Fruit fly (Drosophila melanogaster) whole organism, embryonic: ENCODE data around the gene CG15767.

Source experiments
- Aef1 ChIP-seq: fragments of 200-800 bp; sonication (Bioruptor generic); IDR thresholded peaks from 3 replicates; pipeline ENCODE4 v1.3.6; 2022; ENCODE audit warnings: missing biosample characterization, missing genetic modification characterization
- Antp ChIP-seq: fragments of 200-800 bp; sonication (Bioruptor generic); optimal IDR thresholded peaks from 3 replicates; lab custom pipeline; 2016; ENCODE audit warnings: missing biosample characterization, missing genetic modification characterization
- CG11085 ChIP-seq: fragments of 200-800 bp; sonication (Bioruptor generic); IDR thresholded peaks from 2 replicates; pipeline ENCODE4 v1.3.6; 2022; ENCODE audit warnings: missing biosample characterization, missing genetic modification characterization
- CG11398 ChIP-seq: fragments of 200-800 bp; sonication (Bioruptor generic); optimal IDR thresholded peaks from 2 replicates; lab custom pipeline; 2016; ENCODE audit warnings: missing biosample characterization, missing genetic modification characterization
- CG11696 ChIP-seq: fragments of 200-800 bp; sonication (Bioruptor generic); IDR thresholded peaks from 2 replicates; pipeline ENCODE4 v1.3.6; 2022; ENCODE audit warnings: missing biosample characterization, missing genetic modification characterization
- CG1233 ChIP-seq: fragments of 200-800 bp; sonication (Bioruptor generic); optimal IDR thresholded peaks from 4 replicates; lab custom pipeline; 2018; ENCODE audit warnings: missing biosample characterization, mild to moderate bottlenecking, missing genetic modification characterization
- CG13287 ChIP-seq: fragments of 200-800 bp; sonication (Bioruptor generic); IDR thresholded peaks from 2 replicates; pipeline ENCODE4 v1.3.6; 2022; ENCODE audit warnings: missing biosample characterization, missing genetic modification characterization; ENCODE audit not compliant: partially characterized antibody
- CG13296 ChIP-seq: fragments of 200-800 bp; sonication (Bioruptor generic); optimal IDR thresholded peaks from 3 replicates; lab custom pipeline; 2018; ENCODE audit warnings: missing biosample characterization, mild to moderate bottlenecking, missing genetic modification characterization
- CG13424 ChIP-seq: fragments of 200-800 bp; sonication (Bioruptor generic); optimal IDR thresholded peaks from 2 replicates; lab custom pipeline; 2019; ENCODE audit warnings: missing biosample characterization, mild to moderate bottlenecking, missing genetic modification characterization, moderate library complexity
- CG1647 ChIP-seq: fragments of 200-800 bp; sonication (Bioruptor generic); optimal IDR thresholded peaks from 3 replicates; lab custom pipeline; 2016; ENCODE audit warnings: missing biosample characterization, missing genetic modification characterization
- CG18619 ChIP-seq: fragments of 200-800 bp; sonication (Bioruptor generic); optimal IDR thresholded peaks from 3 replicates; lab custom pipeline; 2017; ENCODE audit warnings: missing biosample characterization, mild to moderate bottlenecking, missing genetic modification characterization
- CG18764 ChIP-seq: fragments of 200-800 bp; sonication (Bioruptor generic); optimal IDR thresholded peaks from 3 replicates; lab custom pipeline; 2016; ENCODE audit warnings: missing biosample characterization, missing genetic modification characterization
- CG30431 ChIP-seq: fragments of 200-800 bp; sonication (Bioruptor generic); optimal IDR thresholded peaks from 2 replicates; lab custom pipeline; 2017; ENCODE audit warnings: missing biosample characterization, missing genetic modification characterization
- CG34224 ChIP-seq: fragments of 200-800 bp; sonication (Bioruptor generic); IDR thresholded peaks from 3 replicates; pipeline ENCODE4 v1.3.6; 2022; ENCODE audit warnings: missing biosample characterization, missing genetic modification characterization; ENCODE audit not compliant: partially characterized antibody
- CG7357 ChIP-seq: fragments of 200-800 bp; sonication (Bioruptor generic); IDR thresholded peaks from 3 replicates; pipeline ENCODE4 v1.3.6; 2022; ENCODE audit warnings: missing biosample characterization, missing genetic modification characterization
- CG7372 ChIP-seq: fragments of 200-800 bp; sonication (Bioruptor generic); IDR thresholded peaks from 2 replicates; pipeline ENCODE4 v1.3.6; 2022; ENCODE audit warnings: missing biosample characterization, missing genetic modification characterization
- CG7556 ChIP-seq: fragments of 200-800 bp; sonication (Bioruptor generic); optimal IDR thresholded peaks from 2 replicates; lab custom pipeline; 2017; ENCODE audit warnings: missing biosample characterization, mild to moderate bottlenecking, missing genetic modification characterization
- CG7987 ChIP-seq: fragments of 200-800 bp; sonication (Bioruptor generic); optimal IDR thresholded peaks from 2 replicates; lab custom pipeline; 2018; ENCODE audit warnings: missing biosample characterization, mild to moderate bottlenecking, missing genetic modification characterization, moderate library complexity
- CHES-1-like ChIP-seq: fragments of 200-800 bp; sonication (Bioruptor generic); optimal IDR thresholded peaks from 2 replicates; lab custom pipeline; 2016; ENCODE audit warnings: missing biosample characterization, missing genetic modification characterization
- Dip3 ChIP-seq: fragments of 200-800 bp; sonication (Bioruptor generic); optimal IDR thresholded peaks from 3 replicates; lab custom pipeline; 2016; ENCODE audit warnings: missing biosample characterization, missing genetic modification characterization
- Fer1 ChIP-seq: fragments of 200-800 bp; sonication (Bioruptor generic); optimal IDR thresholded peaks from 2 replicates; lab custom pipeline; 2017; ENCODE audit warnings: missing biosample characterization, mild to moderate bottlenecking, missing genetic modification characterization
- Gsc ChIP-seq: fragments of 200-800 bp; sonication (Bioruptor generic); IDR thresholded peaks from 2 replicates; pipeline ENCODE4 v1.3.6; 2022; ENCODE audit warnings: missing biosample characterization, missing genetic modification characterization
- HHEX ChIP-seq: fragments of 200-800 bp; sonication (Bioruptor generic); optimal IDR thresholded peaks from 3 replicates; lab custom pipeline; 2017; ENCODE audit warnings: missing biosample characterization, mild to moderate bottlenecking, missing genetic modification characterization, missing genetic modification reagents
- HLH54F ChIP-seq: fragments of 200-800 bp; sonication (Bioruptor generic); optimal IDR thresholded peaks from 3 replicates; lab custom pipeline; 2016; ENCODE audit warnings: missing biosample characterization, missing genetic modification characterization
- HmgD ChIP-seq: fragments of 200-800 bp; sonication (Bioruptor generic); optimal IDR thresholded peaks from 3 replicates; lab custom pipeline; 2016; ENCODE audit warnings: missing biosample characterization, missing genetic modification characterization
- HmgZ ChIP-seq: fragments of 200-800 bp; sonication (Bioruptor generic); optimal IDR thresholded peaks from 2 replicates; lab custom pipeline; 2018; ENCODE audit warnings: missing biosample characterization, mild to moderate bottlenecking, missing genetic modification characterization
- Hmx ChIP-seq: fragments of 200-800 bp; sonication (Bioruptor generic); optimal IDR thresholded peaks from 2 replicates; lab custom pipeline; 2016; ENCODE audit warnings: missing biosample characterization, missing genetic modification characterization
- Hr78 ChIP-seq, 2 experiments: fragments of 200-800 bp in 1 of 2; fragments of >200 bp in 1 of 2; sonication (Bioruptor generic) in 1 of 2; optimal IDR thresholded peaks; 2 replicates each; lab custom pipeline; 2017 to 2019; ENCODE audit warnings: missing biosample characterization in 2 of 2, missing genetic modification characterization in 2 of 2, mild to moderate bottlenecking in 1 of 2, moderate library complexity in 1 of 2
- Lim3 ChIP-seq: fragments of 200-800 bp; sonication (Bioruptor generic); IDR thresholded peaks from 2 replicates; pipeline ENCODE4 v1.3.6; 2022; ENCODE audit warnings: missing biosample characterization, missing genetic modification characterization
- NC2α ChIP-seq: fragments of 200-800 bp; sonication (Bioruptor generic); optimal IDR thresholded peaks from 2 replicates; lab custom pipeline; 2016; ENCODE audit warnings: missing biosample characterization, missing genetic modification characterization
- Side ChIP-seq: fragments of 200-800 bp; sonication (Bioruptor generic); optimal IDR thresholded peaks from 2 replicates; lab custom pipeline; 2016; ENCODE audit warnings: missing biosample characterization, missing genetic modification characterization
- Sin3A ChIP-seq: fragments of >200 bp; optimal IDR thresholded peaks from 2 replicates; lab custom pipeline; 2018
- Xrp1 ChIP-seq: fragments of 200-800 bp; sonication (Bioruptor generic); IDR thresholded peaks from 2 replicates; pipeline ENCODE4 v1.3.6; 2022; ENCODE audit warnings: missing biosample characterization, missing genetic modification characterization
- ase ChIP-seq: fragments of 200-800 bp; sonication (Bioruptor generic); IDR thresholded peaks from 3 replicates; pipeline ENCODE4 v1.3.6; 2022; ENCODE audit warnings: missing biosample characterization, missing genetic modification characterization
- az2 ChIP-seq: fragments of 200-800 bp; sonication (Bioruptor generic); optimal IDR thresholded peaks from 3 replicates; lab custom pipeline; 2016; ENCODE audit warnings: missing biosample characterization, missing genetic modification characterization
- ewg ChIP-seq: fragments of 200-800 bp; sonication (Bioruptor generic); optimal IDR thresholded peaks from 3 replicates; lab custom pipeline; 2017; ENCODE audit warnings: mild to moderate bottlenecking, missing biosample characterization, missing genetic modification reagents, missing genetic modification characterization
- fd64A ChIP-seq: fragments of 200-800 bp; sonication (Bioruptor generic); optimal IDR thresholded peaks from 3 replicates; lab custom pipeline; 2018; ENCODE audit warnings: missing biosample characterization, mild to moderate bottlenecking, missing genetic modification characterization
- ftz-f1 ChIP-seq: fragments of 200-800 bp; sonication (Bioruptor generic); optimal IDR thresholded peaks from 2 replicates; lab custom pipeline; 2016; ENCODE audit warnings: missing biosample characterization, missing genetic modification characterization
- insv ChIP-seq, 2 experiments: fragments of 200-800 bp; sonication (Bioruptor generic); optimal IDR thresholded peaks; 3 replicates each; lab custom pipeline; 2016 to 2018; ENCODE audit warnings: missing biosample characterization in 2 of 2, missing genetic modification characterization in 2 of 2
- jumu ChIP-seq: fragments of 200-800 bp; sonication (Bioruptor generic); optimal IDR thresholded peaks from 3 replicates; lab custom pipeline; 2016; ENCODE audit warnings: missing biosample characterization, missing genetic modification characterization
- kay ChIP-seq: fragments of 200-800 bp; sonication (Bioruptor generic); optimal IDR thresholded peaks from 2 replicates; lab custom pipeline; 2016; ENCODE audit warnings: missing biosample characterization, missing genetic modification characterization
- klu ChIP-seq: fragments of 200-800 bp; sonication (Bioruptor generic); IDR thresholded peaks from 2 replicates; pipeline ENCODE4 v1.3.6; 2022; ENCODE audit warnings: missing biosample characterization, missing genetic modification characterization
- lab ChIP-seq: fragments of 200-800 bp; sonication (Bioruptor generic); optimal IDR thresholded peaks from 3 replicates; lab custom pipeline; 2017; ENCODE audit warnings: missing biosample characterization, missing genetic modification characterization, mild to moderate bottlenecking, moderate library complexity, missing genetic modification reagents
- nau ChIP-seq: fragments of 200-800 bp; sonication (Bioruptor generic); optimal IDR thresholded peaks from 3 replicates; lab custom pipeline; 2017; ENCODE audit warnings: missing biosample characterization, mild to moderate bottlenecking, missing genetic modification characterization, missing genetic modification reagents
- onecut ChIP-seq: fragments of 200-800 bp; sonication (Bioruptor generic); IDR thresholded peaks from 2 replicates; pipeline ENCODE4 v1.3.6; 2022; ENCODE audit warnings: missing biosample characterization, missing genetic modification characterization
- sd ChIP-seq: fragments of 200-800 bp; sonication (Bioruptor generic); optimal IDR thresholded peaks from 3 replicates; lab custom pipeline; 2018; ENCODE audit warnings: missing biosample characterization, mild to moderate bottlenecking, missing genetic modification characterization, moderate library complexity
- seq ChIP-seq: fragments of 200-800 bp; sonication (Bioruptor generic); IDR thresholded peaks from 2 replicates; pipeline ENCODE4 v1.3.6; 2022; ENCODE audit warnings: missing biosample characterization, missing genetic modification characterization
- tll ChIP-seq, 2 experiments: fragments of 200-800 bp in 1 of 2; fragments of >200 bp in 1 of 2; sonication (Bioruptor generic) in 1 of 2; optimal IDR thresholded peaks; 2 replicates each; lab custom pipeline; 2017 to 2019; ENCODE audit warnings: missing biosample characterization in 2 of 2, missing genetic modification characterization in 2 of 2, mild to moderate bottlenecking in 1 of 2, moderate library complexity in 1 of 2
- yki ChIP-seq: fragments of >200 bp; optimal IDR thresholded peaks from 3 replicates; lab custom pipeline; 2018

Gene CG15767

dm6 chrX:5746864-5747861 is 42.1 kb upstream of the CG15767 start, which contains the start of the genes IntS6 and Rtel1 (continued):
- TF ChIP-seq lab (GFP tag; lab: Kevin White, UChicago) (peak; percentile 89), CG13424 (tag; lab: Kevin White, UChicago) (peak; percentile 91), CG7372 (GFP tag; lab: Robert Waterston, UW) (peak; percentile 84), jumu (GFP tag; lab: Kevin White, UChicago) (peak; percentile 93), NC2α (GFP tag; lab: Kevin White, UChicago) (peak; percentile 65), az2 (peak; percentile 87), Lim3 (GFP tag; lab: Robert Waterston, UW) (peak; percentile 69), onecut (GFP tag; lab: Robert Waterston, UW) (peak; percentile 79), Hmx (peak; percentile 82), HHEX (peak; percentile 90), HLH54F (GFP tag; lab: Kevin White, UChicago) (peak; percentile 94), CG18764 (GFP tag; lab: Kevin White, UChicago) (peak; percentile 84), CHES-1-like (GFP tag; lab: Kevin White, UChicago) (peak; percentile 88), HmgZ (tag; lab: Kevin White, UChicago) (peak; percentile 92), CG30431 (GFP tag; lab: Kevin White, UChicago) (peak; percentile 87), CG11085 (GFP tag; lab: Robert Waterston, UW) (peak; percentile 74), Gsc (GFP tag; lab: Robert Waterston, UW) (peak; percentile 72), ftz-f1 (GFP tag; lab: Kevin White, UChicago) (no peak), CG11696 (GFP tag; lab: Robert Waterston, UW) (peak; percentile 37; the same call in 1 of the 2 replicates), Fer1 (GFP tag; lab: Kevin White, UChicago) (peak; percentile 87), kay (peak; percentile 71), seq (GFP tag; lab: Robert Waterston, UW) (peak; percentile 92), fd64A (GFP tag; lab: Kevin White, UChicago) (peak; percentile 46), ewg (GFP tag; lab: Kevin White, UChicago) (peak; percentile 70), CG7987 (peak; percentile 52), klu (GFP tag; lab: Robert Waterston, UW) (peak; percentile 86), CG1647 (GFP tag; lab: Kevin White, UChicago) (peak; percentile 84), Sin3A (lab: Kevin White, UChicago) (peak; percentile 11), Side (GFP tag; lab: Kevin White, UChicago) (peak; percentile 88), CG7357 (peak; percentile 80), CG13296 (GFP tag; lab: Kevin White, UChicago) (peak; percentile 86), tll (GFP tag; optimal IDR thresholded peaks at IDR 0.05; lab: Kevin White, UChicago) (peak; percentile 1 to 14), yki (lab: Kevin White, UChicago) (no peak), Aef1 (GFP tag; lab: Robert Waterston, UW) (peak; percentile 90), CG13287 (GFP tag; lab: Robert Waterston, UW) (no peak; the same call in 1 of the 2 replicates), Xrp1 (GFP tag; lab: Robert Waterston, UW) (peak; percentile 91), sd (tag; lab: Kevin White, UChicago) (peak; percentile 61), CG7556 (GFP tag; lab: Kevin White, UChicago) (peak; percentile 86), nau (GFP tag; lab: Kevin White, UChicago) (peak; percentile 60), ase (GFP tag; lab: Robert Waterston, UW) (peak; percentile 83), CG1233 (peak; percentile 88), insv (GFP tag; optimal IDR thresholded peaks at IDR 0.05; lab: Kevin White, UChicago) (peak in 1 of 2 experiments; percentile 55), Antp (peak; percentile 94), HmgD (GFP tag; lab: Kevin White, UChicago) (no peak), CG18619 (GFP tag; lab: Kevin White, UChicago) (peak; percentile 89), Dip3 (GFP tag; lab: Kevin White, UChicago) (peak; percentile 91), Hr78 (GFP tag; optimal IDR thresholded peaks at IDR 0.05; lab: Kevin White, UChicago) (peak in 1 of 2 experiments; percentile 59), CG34224 (GFP tag; lab: Robert Waterston, UW) (no peak), CG11398 (GFP tag; lab: Kevin White, UChicago) (peak; percentile 86)
